Worm (Caenorhabditis elegans): ENCODE results near the gene glb-32.

The glb-32 gene

ce11 chrV:5089497-5090134, at the start of gene glb-32:
glb-32 (minus strand) TSS chrV:5089547.
- TF ChIP-seq ama-1 (optimal IDR thresholded peaks at IDR 0.05) (no peak), hmg-4 (GFP tag; optimal IDR thresholded peaks at IDR 0.05) (no peak), tra-4 (tag; optimal IDR thresholded peaks at IDR 0.05) (no peak), hnd-1 (tag; optimal IDR thresholded peaks at IDR 0.05) (no peak)

ce11 chrV:5137919-5138318, 48.6 kb upstream of the glb-32 start, which contains the start of gene F14F9.3:
F14F9.3 (plus strand) TSS chrV:5138219.
- no peak for TF ChIP-seq hmg-4 (GFP tag; optimal IDR thresholded peaks at IDR 0.05)
- no peak for TF ChIP-seq pes-1 (GFP tag; IDR thresholded peaks at IDR 0.05)
- TF ChIP-seq ets-7 (tag; optimal IDR thresholded peaks at IDR 0.05), result no peak
- TF ChIP-seq ceh-36 (tag; optimal IDR thresholded peaks at IDR 0.05), result no peak
- no peak for TF ChIP-seq flt-1 (GFP tag; IDR thresholded peaks at IDR 0.05)
- TF ChIP-seq hnd-1 (tag; optimal IDR thresholded peaks at IDR 0.05), result no peak
- TF ChIP-seq scrt-1 (GFP tag; IDR thresholded peaks at IDR 0.05), result no peak
- no peak for TF ChIP-seq tra-4 (tag; optimal IDR thresholded peaks at IDR 0.05)
- TF ChIP-seq tbx-37 (GFP tag; conservative IDR thresholded peaks at IDR 0.05), result no peak

- no peak for TF ChIP-seq flt-1 (GFP tag; IDR thresholded peaks at IDR 0.05)
- no peak for TF ChIP-seq tbx-37 (GFP tag; conservative IDR thresholded peaks at IDR 0.05)
- TF ChIP-seq hmg-4 (GFP tag; optimal IDR thresholded peaks at IDR 0.05), result no peak
- TF ChIP-seq ets-7 (tag; optimal IDR thresholded peaks at IDR 0.05), result no peak
- no peak for TF ChIP-seq B0310.2 (tag; optimal IDR thresholded peaks at IDR 0.05)
- TF ChIP-seq pes-1 (GFP tag; IDR thresholded peaks at IDR 0.05), result no peak
- TF ChIP-seq ama-1 (optimal IDR thresholded peaks at IDR 0.05), result no peak
- no peak for TF ChIP-seq tra-4 (tag; optimal IDR thresholded peaks at IDR 0.05)
- no peak for TF ChIP-seq aly-1 (tag; optimal IDR thresholded peaks at IDR 0.05)
- no peak for TF ChIP-seq F13C5.2 (tag; optimal IDR thresholded peaks at IDR 0.05)
These were observed 43.1 kb upstream of the glb-32 start, which contains the start of gene F14F9.4 for ce11 chrV:5132441-5132840. F14F9.4 (plus strand) TSS chrV:5132741.

- TF ChIP-seq sea-1 (GFP tag; conservative IDR thresholded peaks at IDR 0.05) (no peak), hnd-1 (tag; optimal IDR thresholded peaks at IDR 0.05) (no peak), ceh-36 (tag; optimal IDR thresholded peaks at IDR 0.05) (no peak), tbx-37 (GFP tag; conservative IDR thresholded peaks at IDR 0.05) (no peak), tra-4 (tag; optimal IDR thresholded peaks at IDR 0.05) (no peak), F13C5.2 (tag; optimal IDR thresholded peaks at IDR 0.05) (no peak), pes-1 (GFP tag; IDR thresholded peaks at IDR 0.05) (no peak)
These were observed 42.0 kb upstream of the glb-32 start for ce11 chrV:5131380-5131779.

- no peak for TF ChIP-seq ama-1 (optimal IDR thresholded peaks at IDR 0.05)
- no peak for TF ChIP-seq aly-1 (tag; optimal IDR thresholded peaks at IDR 0.05)
- TF ChIP-seq hmbx-1 (tag; optimal IDR thresholded peaks at IDR 0.05), result no peak
- no peak for TF ChIP-seq scrt-1 (GFP tag; IDR thresholded peaks at IDR 0.05)
- no peak for TF ChIP-seq B0310.2 (tag; optimal IDR thresholded peaks at IDR 0.05)
- no peak for TF ChIP-seq tbx-11 (GFP tag; IDR thresholded peaks at IDR 0.05)
- no peak for TF ChIP-seq F13C5.2 (tag; optimal IDR thresholded peaks at IDR 0.05)
- TF ChIP-seq ets-7 (tag; optimal IDR thresholded peaks at IDR 0.05), result no peak
- no peak for TF ChIP-seq ceh-36 (tag; optimal IDR thresholded peaks at IDR 0.05)
- no peak for TF ChIP-seq hnd-1 (tag; optimal IDR thresholded peaks at IDR 0.05)
- no peak for TF ChIP-seq sea-1 (GFP tag; conservative IDR thresholded peaks at IDR 0.05)
- TF ChIP-seq ceh-13 (GFP tag; optimal IDR thresholded peaks at IDR 0.05), result no peak
- no peak for TF ChIP-seq hmg-4 (GFP tag; optimal IDR thresholded peaks at IDR 0.05)
- no peak for TF ChIP-seq tra-4 (tag; optimal IDR thresholded peaks at IDR 0.05)
- TF ChIP-seq flt-1 (GFP tag; IDR thresholded peaks at IDR 0.05), result no peak
- no peak for TF ChIP-seq pes-1 (GFP tag; IDR thresholded peaks at IDR 0.05)
- TF ChIP-seq tbx-37 (GFP tag; conservative IDR thresholded peaks at IDR 0.05), result no peak
These were observed 40.7 kb upstream of the glb-32 start, which contains the start of gene F14F9.8 for ce11 chrV:5130018-5130417. F14F9.8 (plus strand) TSS chrV:5130318.

- TF ChIP-seq hnd-1 (tag; optimal IDR thresholded peaks at IDR 0.05), result no peak
- TF ChIP-seq F13C5.2 (tag; optimal IDR thresholded peaks at IDR 0.05), result no peak
- no peak for TF ChIP-seq ceh-36 (tag; optimal IDR thresholded peaks at IDR 0.05)
- no peak for TF ChIP-seq scrt-1 (GFP tag; IDR thresholded peaks at IDR 0.05)
- no peak for TF ChIP-seq sea-1 (GFP tag; conservative IDR thresholded peaks at IDR 0.05)
These were observed 37.4 kb upstream of the glb-32 start, which contains the start of gene F14F9.5 for ce11 chrV:5126793-5127192. F14F9.5 (plus strand) TSS chrV:5127093.

- TF ChIP-seq tbx-37 (GFP tag; conservative IDR thresholded peaks at IDR 0.05) (no peak), hnd-1 (tag; optimal IDR thresholded peaks at IDR 0.05) (no peak), B0310.2 (tag; optimal IDR thresholded peaks at IDR 0.05) (no peak), F13C5.2 (tag; optimal IDR thresholded peaks at IDR 0.05) (no peak), pes-1 (GFP tag; IDR thresholded peaks at IDR 0.05) (no peak), sea-1 (GFP tag; conservative IDR thresholded peaks at IDR 0.05) (no peak), tbx-11 (GFP tag; IDR thresholded peaks at IDR 0.05) (no peak), tra-4 (tag; optimal IDR thresholded peaks at IDR 0.05) (no peak), hmg-4 (GFP tag; optimal IDR thresholded peaks at IDR 0.05) (no peak)
These were observed 30.3 kb upstream of the glb-32 start, which contains the start of gene sid-1 for ce11 chrV:5119679-5120078. sid-1 (plus strand) TSS chrV:5119970.

ce11 chrV:5119109-5119508, 29.8 kb upstream of the glb-32 start, which contains the start of gene C04F5.9:
C04F5.9 (minus strand) TSS chrV:5119209.
- TF ChIP-seq ceh-13 (GFP tag; optimal IDR thresholded peaks at IDR 0.05), result no peak
- TF ChIP-seq tbx-11 (GFP tag; IDR thresholded peaks at IDR 0.05), result no peak
- no peak for TF ChIP-seq hmg-4 (GFP tag; optimal IDR thresholded peaks at IDR 0.05)
- no peak for TF ChIP-seq pes-1 (GFP tag; IDR thresholded peaks at IDR 0.05)
- TF ChIP-seq B0310.2 (tag; optimal IDR thresholded peaks at IDR 0.05), result no peak
